Worm (Caenorhabditis elegans): ENCODE measurements around the gene cal-5.

DNA sequence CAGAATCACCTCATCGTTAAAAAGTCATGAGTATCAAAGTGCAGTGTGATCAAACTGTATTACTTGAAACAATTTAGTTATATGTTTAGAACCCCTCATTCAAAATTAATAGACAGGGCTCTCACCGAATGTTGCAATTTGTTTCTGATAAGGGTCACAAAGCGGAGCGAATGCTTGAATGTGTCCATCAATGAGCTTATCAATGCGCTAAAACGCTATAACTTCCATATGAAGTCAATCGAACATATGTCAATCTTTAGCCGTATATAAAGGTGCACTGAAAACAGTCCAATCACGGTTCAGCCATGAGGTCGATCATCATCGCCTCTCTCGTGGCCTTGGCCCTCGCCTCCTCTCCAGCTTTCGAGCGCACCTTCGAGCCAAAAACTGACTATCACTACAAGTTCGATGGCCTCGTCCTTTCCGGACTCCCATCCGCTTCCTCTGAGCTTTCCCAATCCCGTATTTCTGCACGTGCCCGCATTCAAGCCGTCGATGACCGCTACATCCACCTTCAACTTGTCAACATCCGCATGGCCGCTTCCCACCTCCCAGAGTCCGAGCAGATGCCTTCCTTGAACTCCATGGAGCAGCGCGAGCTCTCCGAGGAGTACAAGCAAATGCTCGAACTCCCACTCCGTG lies 23.1 kb upstream of the cal-5 start, which contains the start of gene vit-2:
- TF ChIP-seq egl-27 (tag; optimal IDR thresholded peaks at IDR 0.05) (no peak), nhr-237 (tag; optimal IDR thresholded peaks at IDR 0.05) (no peak), mdl-1 (tag; optimal IDR thresholded peaks at IDR 0.05) (no peak), snpc-4 (tag; optimal IDR thresholded peaks at IDR 0.05) (no peak), skn-1 (tag; optimal IDR thresholded peaks at IDR 0.05) (no peak), lin-11 (tag; optimal IDR thresholded peaks at IDR 0.05) (no peak), ztf-11 (tag; optimal IDR thresholded peaks at IDR 0.05) (no peak), mab-5 (tag; optimal IDR thresholded peaks at IDR 0.05) (no peak), zag-1 (tag; optimal IDR thresholded peaks at IDR 0.05) (no peak)
